Worm (Caenorhabditis elegans): Measurements from ENCODE around the gene H34I24.2.

The H34I24.2 gene

ce11 chrIII:2804461-2804860 lies 37.4 kb upstream of the H34I24.2 start (continued):
- TF ChIP-seq R02D3.7 (tag; optimal IDR thresholded peaks at IDR 0.05) (no peak), lin-39 (tag; optimal IDR thresholded peaks at IDR 0.05) (no peak), lsy-2 (tag; optimal IDR thresholded peaks at IDR 0.05) (peak; percentile 55 to 86), nhr-23 (tag; optimal IDR thresholded peaks at IDR 0.05) (no peak), ceh-82 (tag; optimal IDR thresholded peaks at IDR 0.05) (no peak), nhr-129 (tag; optimal IDR thresholded peaks at IDR 0.05) (peak; percentile 88), crh-2 (tag; optimal IDR thresholded peaks at IDR 0.05) (peak; percentile 70), sma-3 (GFP tag; optimal IDR thresholded peaks at IDR 0.05) (peak; percentile 21), Y55F3AM.14 (GFP tag; optimal IDR thresholded peaks at IDR 0.05) (no peak), egl-27 (tag; optimal IDR thresholded peaks at IDR 0.05) (no peak), mab-5 (tag; optimal IDR thresholded peaks at IDR 0.05) (no peak), nhr-237 (tag; optimal IDR thresholded peaks at IDR 0.05) (no peak), dmd-4 (tag; optimal IDR thresholded peaks at IDR 0.05) (no peak), sem-4 (tag; optimal IDR thresholded peaks at IDR 0.05) (peak; percentile 62), ZK546.5 (tag; optimal IDR thresholded peaks at IDR 0.05) (no peak), unc-62 (GFP tag; optimal IDR thresholded peaks at IDR 0.05) (no peak), peb-1 (tag; optimal IDR thresholded peaks at IDR 0.05) (no peak), elt-1 (tag; optimal IDR thresholded peaks at IDR 0.05) (no peak), mdl-1 (tag; optimal IDR thresholded peaks at IDR 0.05) (peak; percentile 43 to 56), unc-39 (tag; optimal IDR thresholded peaks at IDR 0.05) (no peak), nhr-6 (tag; optimal IDR thresholded peaks at IDR 0.05) (peak; percentile 66)

- TF ChIP-seq C34F6.9 (tag; optimal IDR thresholded peaks at IDR 0.05) (peak; percentile 42), mbf-1 (tag; optimal IDR thresholded peaks at IDR 0.05) (no peak), lin-13 (GFP tag; optimal IDR thresholded peaks at IDR 0.05) (peak; percentile 29), egl-27 (tag; optimal IDR thresholded peaks at IDR 0.05) (peak; percentile 30), lsy-2 (tag; optimal IDR thresholded peaks at IDR 0.05) (peak; percentile 51 to 81), sma-3 (GFP tag; optimal IDR thresholded peaks at IDR 0.05) (peak; percentile 30), sem-4 (tag; optimal IDR thresholded peaks at IDR 0.05) (no peak), nhr-23 (tag; optimal IDR thresholded peaks at IDR 0.05) (no peak), alr-1 (tag; optimal IDR thresholded peaks at IDR 0.05) (no peak), gmeb-1 (tag; optimal IDR thresholded peaks at IDR 0.05) (peak; percentile 93), crh-2 (tag; optimal IDR thresholded peaks at IDR 0.05) (peak; percentile 34), nhr-25 (tag; optimal IDR thresholded peaks at IDR 0.05) (peak; percentile 40), nhr-10 (tag; optimal IDR thresholded peaks at IDR 0.05) (no peak), unc-62 (GFP tag; optimal IDR thresholded peaks at IDR 0.05) (no peak), unc-55 (GFP tag; optimal IDR thresholded peaks at IDR 0.05) (peak; percentile 79)
Measured at ce11 chrIII:2805084-2805483, 36.8 kb upstream of the H34I24.2 start, which contains the start of gene Y71H2AM.3. Gene Y71H2AM.3, plus strand, starts transcription at chrIII:2805430.

ce11 chrIII:2811410-2811809 lies 30.4 kb upstream of the H34I24.2 start:
- TF ChIP-seq ama-1 (optimal IDR thresholded peaks at IDR 0.05): peak; percentile 12
- TF ChIP-seq lsy-2 (tag; optimal IDR thresholded peaks at IDR 0.05): peak in 1 of 2 experiments; percentile 22
- TF ChIP-seq mab-5 (tag; optimal IDR thresholded peaks at IDR 0.05): no peak
- peak; percentile 5 for TF ChIP-seq lin-13 (GFP tag; optimal IDR thresholded peaks at IDR 0.05)

ce11 chrIII:2814919-2815554 lies 26.8 kb upstream of the H34I24.2 start, which contains the start of gene tufm-1:
Gene tufm-1, minus strand, starts transcription at chrIII:2814969.
- TF ChIP-seq nhr-10 (tag; optimal IDR thresholded peaks at IDR 0.05): no peak
- TF ChIP-seq nhr-12 (tag; optimal IDR thresholded peaks at IDR 0.05): no peak
- peak; percentile 17 for TF ChIP-seq F13H6.1 (tag; optimal IDR thresholded peaks at IDR 0.05)
- TF ChIP-seq lsy-2 (tag; optimal IDR thresholded peaks at IDR 0.05): peak; percentile 85 to 97
- TF ChIP-seq nhr-21 (tag; optimal IDR thresholded peaks at IDR 0.05): no peak
- no peak for TF ChIP-seq mbf-1 (tag; optimal IDR thresholded peaks at IDR 0.05)
- TF ChIP-seq C34F6.9 (tag; optimal IDR thresholded peaks at IDR 0.05): peak; percentile 78
- no peak for TF ChIP-seq sem-4 (tag; optimal IDR thresholded peaks at IDR 0.05)
- peak; percentile 80 for TF ChIP-seq unc-55 (GFP tag; optimal IDR thresholded peaks at IDR 0.05)
- TF ChIP-seq fos-1 (tag; optimal IDR thresholded peaks at IDR 0.05): peak; percentile 32
- no peak for TF ChIP-seq sma-3 (GFP tag; optimal IDR thresholded peaks at IDR 0.05)
- TF ChIP-seq gmeb-1 (tag; optimal IDR thresholded peaks at IDR 0.05): peak; percentile 47
- no peak for TF ChIP-seq mab-5 (tag; optimal IDR thresholded peaks at IDR 0.05)
- TF ChIP-seq lin-13 (GFP tag; optimal IDR thresholded peaks at IDR 0.05): peak; percentile 69
- TF ChIP-seq elt-1 (tag; optimal IDR thresholded peaks at IDR 0.05): no peak
- TF ChIP-seq nhr-129 (tag; optimal IDR thresholded peaks at IDR 0.05): peak; percentile 49
- peak; percentile 45 for TF ChIP-seq crh-2 (tag; optimal IDR thresholded peaks at IDR 0.05)
- no peak for TF ChIP-seq peb-1 (tag; optimal IDR thresholded peaks at IDR 0.05)
- no peak for TF ChIP-seq lin-11 (tag; optimal IDR thresholded peaks at IDR 0.05)
- no peak for TF ChIP-seq ceh-82 (tag; optimal IDR thresholded peaks at IDR 0.05)
- peak; percentile 42 for TF ChIP-seq nhr-25 (tag; optimal IDR thresholded peaks at IDR 0.05)
- no peak for TF ChIP-seq alr-1 (tag; optimal IDR thresholded peaks at IDR 0.05)
- TF ChIP-seq R02D3.7 (tag; optimal IDR thresholded peaks at IDR 0.05): no peak
- TF ChIP-seq ztf-4 (tag; optimal IDR thresholded peaks at IDR 0.05): no peak

Measured in whole organism, L2 larva.